Worm (Caenorhabditis elegans): Measurements from ENCODE around the gene T01D1.3.

DNA sequence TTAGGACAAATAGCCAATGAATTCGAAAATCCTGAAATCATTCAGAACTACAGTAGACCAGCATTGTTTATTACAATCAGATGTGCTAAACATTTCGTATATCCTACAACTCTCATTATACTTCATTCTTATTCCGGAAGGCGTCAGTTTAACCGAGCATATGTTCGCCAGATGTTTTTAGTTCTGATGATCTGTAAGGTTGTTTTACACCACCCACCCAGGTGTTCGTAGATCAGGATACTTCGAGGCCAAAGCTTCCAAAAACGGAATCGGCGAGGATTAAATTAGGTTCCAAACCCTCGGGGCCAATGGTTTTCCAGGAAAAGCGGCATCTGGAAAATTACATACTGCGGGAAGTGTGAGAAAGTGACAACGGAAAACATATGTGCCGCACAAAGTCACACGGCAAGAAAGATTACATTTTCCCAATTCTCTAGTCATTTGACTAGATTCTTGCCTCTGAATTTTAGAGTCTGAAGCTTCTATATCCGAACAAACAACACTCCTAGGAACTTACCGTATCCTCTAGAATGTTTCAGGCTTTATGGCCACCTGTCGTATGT, 15.1 kb downstream of the T01D1.3 start:
- TF ChIP-seq klf-2 (GFP tag; conservative IDR thresholded peaks at IDR 0.05) = no peak
- no peak for TF ChIP-seq ztf-23 (GFP tag; IDR thresholded peaks at IDR 0.05)
- no peak for TF ChIP-seq ref-1 (GFP tag; conservative IDR thresholded peaks at IDR 0.05)
- TF ChIP-seq ztf-29 (GFP tag; IDR thresholded peaks at IDR 0.05) = no peak
